Worm (Caenorhabditis elegans): ENCODE measurements around the gene Y111B2A.12.
A peak's percentile ranks its signal among the peaks of the same experiment; 100 is the strongest.

The Y111B2A.12 gene

ce11 chrIII:12608220-12608958 is 700 bp upstream of the Y111B2A.12 start, which contains the start of gene epc-1:
Gene epc-1 (minus strand): TSS chrIII:12608586.
- TF ChIP-seq nhr-12 (tag; optimal IDR thresholded peaks at IDR 0.05) (no peak), zag-1 (tag; optimal IDR thresholded peaks at IDR 0.05) (peak; percentile 84), nhr-11 (tag; optimal IDR thresholded peaks at IDR 0.05) (no peak), ZK546.5 (tag; optimal IDR thresholded peaks at IDR 0.05) (no peak), lsy-2 (tag; optimal IDR thresholded peaks at IDR 0.05) (peak; percentile 77 to 90), nhr-237 (tag; optimal IDR thresholded peaks at IDR 0.05) (peak; percentile 0), unc-62 (GFP tag; optimal IDR thresholded peaks at IDR 0.05) (peak; percentile 19), ceh-82 (tag; optimal IDR thresholded peaks at IDR 0.05) (peak; percentile 57), nhr-6 (tag; optimal IDR thresholded peaks at IDR 0.05) (peak; percentile 77), aly-2 (tag; optimal IDR thresholded peaks at IDR 0.05) (no peak), blmp-1 (tag; optimal IDR thresholded peaks at IDR 0.05; ENCODE audit: insufficient read depth) (peak; percentile 48), lin-11 (tag; optimal IDR thresholded peaks at IDR 0.05) (peak; percentile 93), egl-27 (tag; optimal IDR thresholded peaks at IDR 0.05) (peak; percentile 78), nhr-10 (tag; optimal IDR thresholded peaks at IDR 0.05) (peak; percentile 57), ztf-4 (tag; optimal IDR thresholded peaks at IDR 0.05) (peak; percentile 76), ztf-11 (tag; optimal IDR thresholded peaks at IDR 0.05) (no peak), alr-1 (tag; optimal IDR thresholded peaks at IDR 0.05) (no peak), C34F6.9 (tag; optimal IDR thresholded peaks at IDR 0.05) (peak; percentile 97), nhr-77 (tag; optimal IDR thresholded peaks at IDR 0.05) (no peak), lin-39 (tag; optimal IDR thresholded peaks at IDR 0.05) (no peak), R02D3.7 (tag; optimal IDR thresholded peaks at IDR 0.05) (no peak), mbf-1 (tag; optimal IDR thresholded peaks at IDR 0.05) (no peak), mdl-1 (tag; optimal IDR thresholded peaks at IDR 0.05) (peak; percentile 65 to 92), unc-39 (tag; optimal IDR thresholded peaks at IDR 0.05) (no peak), skn-1 (tag; optimal IDR thresholded peaks at IDR 0.05) (no peak), ceh-16 (tag; optimal IDR thresholded peaks at IDR 0.05) (peak; percentile 79), Y55F3AM.14 (GFP tag; optimal IDR thresholded peaks at IDR 0.05) (peak; percentile 88), fos-1 (tag; optimal IDR thresholded peaks at IDR 0.05) (peak; percentile 90), snpc-4 (tag; optimal IDR thresholded peaks at IDR 0.05) (peak; percentile 39), lin-13 (GFP tag; optimal IDR thresholded peaks at IDR 0.05) (peak; percentile 85), sem-4 (tag; optimal IDR thresholded peaks at IDR 0.05) (peak; percentile 95), F13H6.1 (tag; optimal IDR thresholded peaks at IDR 0.05) (peak; percentile 98), elt-1 (tag; optimal IDR thresholded peaks at IDR 0.05) (no peak), ztf-1 (GFP tag; conservative IDR thresholded peaks at IDR 0.05) (no peak), peb-1 (tag; optimal IDR thresholded peaks at IDR 0.05) (no peak), sma-9 (GFP tag; optimal IDR thresholded peaks at IDR 0.05) (peak; percentile 92), sma-9 (tag; optimal IDR thresholded peaks at IDR 0.05) (no peak), crh-2 (tag; optimal IDR thresholded peaks at IDR 0.05) (peak; percentile 99), nhr-23 (tag; optimal IDR thresholded peaks at IDR 0.05) (no peak), ama-1 (optimal IDR thresholded peaks at IDR 0.05) (peak; percentile 92), nhr-129 (tag; optimal IDR thresholded peaks at IDR 0.05) (peak; percentile 95), gmeb-1 (tag; optimal IDR thresholded peaks at IDR 0.05) (peak; percentile 80), dmd-4 (tag; optimal IDR thresholded peaks at IDR 0.05) (no peak), elt-3 (tag; optimal IDR thresholded peaks at IDR 0.05) (no peak), mab-5 (tag; optimal IDR thresholded peaks at IDR 0.05) (peak; percentile 79), nhr-21 (tag; optimal IDR thresholded peaks at IDR 0.05) (peak; percentile 89), sma-3 (GFP tag; optimal IDR thresholded peaks at IDR 0.05) (peak; percentile 94), nhr-25 (tag; optimal IDR thresholded peaks at IDR 0.05) (peak; percentile 91), unc-55 (GFP tag; optimal IDR thresholded peaks at IDR 0.05) (peak; percentile 93)

All from whole organism, L2 larva.